Worm (Caenorhabditis elegans) whole organism, late embryonic: Measurements from ENCODE around the gene cdh-3.

Source experiments
- ceh-19 ChIP-seq: fragments of 200-800 bp; sonication (Bioruptor generic); optimal IDR thresholded peaks from 2 replicates; lab custom pipeline; 2018; ENCODE audit warnings: mild to moderate bottlenecking, missing genetic modification characterization, missing compliant biosample characterization
- ceh-22 ChIP-seq: sonication (generic microtip); optimal IDR thresholded peaks from 2 replicates; lab custom pipeline; 2017; ENCODE audit warnings: missing biosample characterization, missing genetic modification characterization
- elt-2 ChIP-seq: sonication (generic microtip); optimal IDR thresholded peaks from 2 replicates; lab custom pipeline; 2016; ENCODE audit warnings: missing genetic modification reagents, missing genetic modification characterization, missing compliant biosample characterization
- fkh-10 ChIP-seq: fragments of 150-350 bp; optimal IDR thresholded peaks from 2 replicates; lab custom pipeline; 2014; ENCODE audit warnings: missing biosample characterization, missing genetic modification reagents, missing genetic modification characterization
- fkh-6 ChIP-seq: sonication (generic microtip); optimal IDR thresholded peaks from 2 replicates; lab custom pipeline; 2016; ENCODE audit warnings: missing genetic modification characterization, missing compliant biosample characterization
- lin-11 ChIP-seq: fragments of 200-800 bp; sonication (Bioruptor generic); optimal IDR thresholded peaks from 2 replicates; lab custom pipeline; 2018; ENCODE audit warnings: mild to moderate bottlenecking, missing genetic modification characterization, missing compliant biosample characterization
- nfya-1 ChIP-seq: sonication (generic microtip); optimal IDR thresholded peaks from 2 replicates; lab custom pipeline; 2017; ENCODE audit warnings: missing genetic modification characterization, mild to moderate bottlenecking, missing compliant biosample characterization, antibody characterized with exemption, moderate library complexity
- npax-4 ChIP-seq: sonication (generic microtip); optimal IDR thresholded peaks from 2 replicates; lab custom pipeline; 2016; ENCODE audit warnings: missing genetic modification characterization, missing compliant biosample characterization
- pag-3 ChIP-seq: sonication (generic microtip); optimal IDR thresholded peaks from 2 replicates; lab custom pipeline; 2016; ENCODE audit warnings: missing compliant biosample characterization, missing genetic modification characterization, borderline replicate concordance
- pha-2 ChIP-seq: sonication (generic microtip); optimal IDR thresholded peaks from 2 replicates; lab custom pipeline; 2017; ENCODE audit warnings: mild to moderate bottlenecking, missing genetic modification characterization, missing compliant biosample characterization
- rnt-1 ChIP-seq: sonication (generic microtip); optimal IDR thresholded peaks from 2 replicates; lab custom pipeline; 2016; ENCODE audit warnings: missing genetic modification characterization, missing compliant biosample characterization
- sox-4 ChIP-seq: sonication (generic microtip); optimal IDR thresholded peaks from 2 replicates; lab custom pipeline; 2017; ENCODE audit warnings: mild to moderate bottlenecking, missing genetic modification characterization, inconsistent platforms, missing compliant biosample characterization
- tbx-2 ChIP-seq: sonication (generic microtip); optimal IDR thresholded peaks from 2 replicates; lab custom pipeline; 2016; ENCODE audit warnings: missing genetic modification characterization, missing compliant biosample characterization
- unc-86 ChIP-seq: sonication (generic microtip); optimal IDR thresholded peaks from 2 replicates; lab custom pipeline; 2016; ENCODE audit warnings: missing genetic modification characterization, missing compliant biosample characterization

DNA sequence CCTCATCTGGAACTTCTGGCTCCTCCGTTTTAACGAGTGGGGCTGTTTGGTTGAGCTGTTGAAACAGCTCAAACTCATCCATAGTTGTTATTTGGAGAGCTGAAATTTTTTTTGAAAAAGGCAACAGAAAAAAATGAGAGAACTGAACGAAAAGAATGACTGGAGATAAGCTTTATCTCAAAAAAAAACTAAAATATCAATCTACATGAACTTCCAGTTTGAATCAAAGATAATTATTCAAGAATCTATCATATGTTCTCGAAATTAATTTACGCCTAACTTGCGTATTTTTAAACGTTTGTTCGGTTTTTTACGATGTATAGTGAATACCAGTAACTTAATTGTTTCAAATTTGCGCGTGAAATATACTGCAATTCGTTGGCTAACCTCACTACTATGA is 44.9 kb downstream of the cdh-3 start, which contains the start of gene lin-13:
- TF ChIP-seq npax-4 (no peak), elt-2 (tag; lab: Kevin White, UChicago) (no peak), lin-11 (tag; lab: Kevin White, UChicago) (no peak), tbx-2 (tag; lab: Kevin White, UChicago) (no peak), sox-4 (tag; lab: Kevin White, UChicago) (no peak), rnt-1 (tag; lab: Kevin White, UChicago) (no peak), pag-3 (tag; lab: Kevin White, UChicago) (no peak), nfya-1 (tag; lab: Kevin White, UChicago) (no peak), pha-2 (tag; lab: Kevin White, UChicago) (no peak), unc-86 (tag; lab: Kevin White, UChicago) (no peak), fkh-10 (GFP tag; lab: Kevin White, UChicago) (no peak), ceh-19 (no peak), ceh-22 (tag; lab: Kevin White, UChicago) (no peak), fkh-6 (tag; lab: Kevin White, UChicago) (no peak)
